Worm (Caenorhabditis elegans): ENCODE results near the gene H20J04.1.

H20J04.1 gene

ce11 chrII:4376295-4377172 lies 21.1 kb downstream of the H20J04.1 start, which contains the start of gene ntl-2 (continued):
- TF ChIP-seq lin-39 (tag; optimal IDR thresholded peaks at IDR 0.05) (no peak), C34F6.9 (tag; optimal IDR thresholded peaks at IDR 0.05) (peak; percentile 96), sma-9 (GFP tag; optimal IDR thresholded peaks at IDR 0.05) (peak; percentile 84), sma-9 (tag; optimal IDR thresholded peaks at IDR 0.05) (no peak), crh-2 (tag; optimal IDR thresholded peaks at IDR 0.05) (peak; percentile 86), peb-1 (tag; optimal IDR thresholded peaks at IDR 0.05) (no peak), lin-13 (GFP tag; optimal IDR thresholded peaks at IDR 0.05) (peak; percentile 95), lsy-2 (tag; optimal IDR thresholded peaks at IDR 0.05) (peak; percentile 98 to 99), nhr-21 (tag; optimal IDR thresholded peaks at IDR 0.05) (peak; percentile 88), R02D3.7 (tag; optimal IDR thresholded peaks at IDR 0.05) (peak; percentile 12), dmd-4 (tag; optimal IDR thresholded peaks at IDR 0.05) (no peak), gmeb-1 (tag; optimal IDR thresholded peaks at IDR 0.05) (peak; percentile 89), elt-3 (tag; optimal IDR thresholded peaks at IDR 0.05) (no peak), aly-2 (tag; optimal IDR thresholded peaks at IDR 0.05) (no peak)

ce11 chrII:4378195-4378594 lies 22.8 kb downstream of the H20J04.1 start, which contains the start of gene B0286.1:
Gene B0286.1 (plus strand): TSS chrII:4378495.
- TF ChIP-seq unc-55 (GFP tag; optimal IDR thresholded peaks at IDR 0.05) (no peak), R02D3.7 (tag; optimal IDR thresholded peaks at IDR 0.05) (no peak), nhr-129 (tag; optimal IDR thresholded peaks at IDR 0.05) (no peak)

- TF ChIP-seq Y55F3AM.14 (GFP tag; optimal IDR thresholded peaks at IDR 0.05), result no peak
- TF ChIP-seq lin-39 (tag; optimal IDR thresholded peaks at IDR 0.05), result no peak
- TF ChIP-seq nhr-129 (tag; optimal IDR thresholded peaks at IDR 0.05), result no peak
- TF ChIP-seq ceh-82 (tag; optimal IDR thresholded peaks at IDR 0.05), result no peak
- no peak for TF ChIP-seq R02D3.7 (tag; optimal IDR thresholded peaks at IDR 0.05)
- TF ChIP-seq ztf-4 (tag; optimal IDR thresholded peaks at IDR 0.05), result no peak
- no peak for TF ChIP-seq nhr-6 (tag; optimal IDR thresholded peaks at IDR 0.05)
- TF ChIP-seq lin-11 (tag; optimal IDR thresholded peaks at IDR 0.05), result no peak
Measured at ce11 chrII:4383306-4383705, 27.9 kb downstream of the H20J04.1 start, which contains the start of gene fkh-6. Gene fkh-6 (minus strand): TSS chrII:4383406.

ce11 chrII:4391072-4391471 lies 35.7 kb downstream of the H20J04.1 start:
- TF ChIP-seq nhr-12 (tag; optimal IDR thresholded peaks at IDR 0.05) (no peak), blmp-1 (tag; optimal IDR thresholded peaks at IDR 0.05; ENCODE audit: insufficient read depth) (peak; percentile 40), nhr-11 (tag; optimal IDR thresholded peaks at IDR 0.05) (no peak), sem-4 (tag; optimal IDR thresholded peaks at IDR 0.05) (no peak), nhr-77 (tag; optimal IDR thresholded peaks at IDR 0.05) (no peak), unc-62 (GFP tag; optimal IDR thresholded peaks at IDR 0.05) (no peak)

- TF ChIP-seq blmp-1 (tag; optimal IDR thresholded peaks at IDR 0.05; ENCODE audit: insufficient read depth), result peak; percentile 40
- TF ChIP-seq nhr-25 (tag; optimal IDR thresholded peaks at IDR 0.05), result peak; percentile 73
- no peak for TF ChIP-seq mbf-1 (tag; optimal IDR thresholded peaks at IDR 0.05)
- no peak for TF ChIP-seq sma-3 (GFP tag; optimal IDR thresholded peaks at IDR 0.05)
- TF ChIP-seq ceh-16 (tag; optimal IDR thresholded peaks at IDR 0.05), result no peak
- TF ChIP-seq dmd-4 (tag; optimal IDR thresholded peaks at IDR 0.05), result no peak
- no peak for TF ChIP-seq nhr-77 (tag; optimal IDR thresholded peaks at IDR 0.05)
Measured at ce11 chrII:4392526-4393057, 37.2 kb downstream of the H20J04.1 start, which contains the start of gene mlt-7. Gene mlt-7 (plus strand): TSS chrII:4393007.

- no peak for TF ChIP-seq nhr-23 (tag; optimal IDR thresholded peaks at IDR 0.05)
- TF ChIP-seq nhr-237 (tag; optimal IDR thresholded peaks at IDR 0.05), result no peak
- TF ChIP-seq C34F6.9 (tag; optimal IDR thresholded peaks at IDR 0.05), result no peak
- no peak for TF ChIP-seq sem-4 (tag; optimal IDR thresholded peaks at IDR 0.05)
- TF ChIP-seq blmp-1 (tag; optimal IDR thresholded peaks at IDR 0.05; ENCODE audit: insufficient read depth), result no peak
- TF ChIP-seq ztf-4 (tag; optimal IDR thresholded peaks at IDR 0.05), result no peak
- TF ChIP-seq lin-11 (tag; optimal IDR thresholded peaks at IDR 0.05), result no peak
- no peak for TF ChIP-seq lsy-2 (tag; optimal IDR thresholded peaks at IDR 0.05)
- no peak for TF ChIP-seq R02D3.7 (tag; optimal IDR thresholded peaks at IDR 0.05)
- TF ChIP-seq sma-9 (GFP tag; optimal IDR thresholded peaks at IDR 0.05), result no peak
- TF ChIP-seq sma-9 (tag; optimal IDR thresholded peaks at IDR 0.05), result no peak
- TF ChIP-seq F13H6.1 (tag; optimal IDR thresholded peaks at IDR 0.05), result no peak
- no peak for TF ChIP-seq nhr-129 (tag; optimal IDR thresholded peaks at IDR 0.05)
- no peak for TF ChIP-seq gmeb-1 (tag; optimal IDR thresholded peaks at IDR 0.05)
Measured at ce11 chrII:4394438-4394837, 39.0 kb downstream of the H20J04.1 start.
